Worm (Caenorhabditis elegans): ENCODE results near the gene C08E8.11.

- TF ChIP-seq nhr-237 (tag; optimal IDR thresholded peaks at IDR 0.05) (no peak), unc-62 (GFP tag; optimal IDR thresholded peaks at IDR 0.05) (no peak), snpc-4 (tag; optimal IDR thresholded peaks at IDR 0.05) (no peak), zip-8 (tag; optimal IDR thresholded peaks at IDR 0.05) (no peak), lsy-2 (tag; optimal IDR thresholded peaks at IDR 0.05) (no peak), pha-4 (tag; optimal IDR thresholded peaks at IDR 0.05) (no peak), mep-1 (tag; optimal IDR thresholded peaks at IDR 0.05) (no peak)
Measured at ce11 chrV:18318312-18318711, 32.5 kb upstream of the C08E8.11 start, which contains the start of gene fbxb-119.
